Worm (Caenorhabditis elegans): ENCODE measurements around the gene ncap-1.

Gene ncap-1

DNA sequence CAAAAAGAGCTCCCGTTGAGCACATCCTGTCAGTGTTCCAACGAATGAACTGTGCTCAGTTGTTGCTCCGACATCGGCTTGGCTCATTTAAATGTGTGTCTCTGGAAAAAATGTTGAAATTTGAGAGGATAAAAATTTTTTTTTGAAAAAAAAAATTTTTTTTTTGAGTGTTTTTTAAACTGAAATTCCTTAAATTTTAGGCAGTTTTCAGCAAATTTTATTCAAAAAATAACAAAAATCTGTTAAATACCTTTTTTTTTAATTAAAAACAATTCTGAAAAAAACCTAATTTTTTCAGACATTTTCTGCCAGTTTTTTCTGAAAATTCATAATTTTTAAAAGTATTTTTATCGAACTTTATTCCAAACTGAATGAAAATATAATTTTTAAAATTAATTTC is 34.3 kb downstream of the ncap-1 start, which contains the start of gene pigw-1:
Gene pigw-1 (minus strand): TSS at position 101 of the 400 bp plus-strand sequence.
- TF ChIP-seq ztf-1 (GFP tag; conservative IDR thresholded peaks at IDR 0.05), result no peak
- no peak for TF ChIP-seq mdl-1 (tag; optimal IDR thresholded peaks at IDR 0.05)
- TF ChIP-seq aly-2 (tag; optimal IDR thresholded peaks at IDR 0.05), result no peak
- no peak for TF ChIP-seq C34F6.9 (tag; optimal IDR thresholded peaks at IDR 0.05)
- TF ChIP-seq unc-39 (tag; optimal IDR thresholded peaks at IDR 0.05), result no peak
- no peak for TF ChIP-seq ztf-11 (tag; optimal IDR thresholded peaks at IDR 0.05)

DNA sequence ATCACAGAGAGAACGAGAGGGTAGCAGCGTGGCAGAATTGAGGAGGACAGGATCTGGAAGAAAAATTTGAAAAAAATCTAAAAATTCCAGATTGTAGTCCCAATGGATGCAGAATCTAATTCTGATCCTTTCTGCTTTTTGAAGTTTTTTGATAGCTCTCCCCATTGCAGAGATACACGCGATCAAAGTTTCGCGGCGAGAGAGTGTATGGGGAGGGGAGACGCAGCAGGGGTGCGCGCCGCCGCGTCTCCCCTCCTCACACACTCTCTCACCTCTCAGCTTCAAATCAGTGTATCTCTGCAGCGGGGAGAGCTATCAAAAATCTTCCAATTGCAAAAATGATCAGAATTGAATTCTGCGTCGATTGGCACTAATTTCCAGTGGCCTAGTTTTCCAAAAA is 38.0 kb downstream of the ncap-1 start:
- TF ChIP-seq egl-27 (tag; optimal IDR thresholded peaks at IDR 0.05), result no peak
- no peak for TF ChIP-seq ztf-1 (GFP tag; conservative IDR thresholded peaks at IDR 0.05)
- TF ChIP-seq sem-4 (tag; optimal IDR thresholded peaks at IDR 0.05), result no peak

DNA sequence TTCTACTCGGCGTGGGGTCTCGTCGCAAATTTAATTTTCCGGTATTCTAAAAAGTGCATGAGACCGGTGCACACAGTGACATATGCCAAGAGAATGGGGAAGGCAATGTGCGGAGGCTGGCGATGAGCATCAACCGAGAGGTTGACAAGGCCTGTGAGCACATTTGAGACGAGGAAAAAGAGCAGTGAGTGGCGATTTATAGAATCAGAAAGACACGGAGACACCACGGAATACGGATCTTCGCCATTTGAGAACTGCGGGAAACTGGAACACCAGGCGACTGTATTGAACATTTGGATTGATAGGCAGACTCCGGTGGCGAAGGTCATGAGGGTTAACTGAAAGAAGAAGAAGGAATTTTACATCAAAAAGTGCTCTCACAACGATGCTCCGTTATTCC is 40.2 kb downstream of the ncap-1 start:
- TF ChIP-seq peb-1 (tag; optimal IDR thresholded peaks at IDR 0.05) (no peak), nhr-237 (tag; optimal IDR thresholded peaks at IDR 0.05) (no peak), sma-9 (GFP tag; optimal IDR thresholded peaks at IDR 0.05) (no peak), sma-9 (tag; optimal IDR thresholded peaks at IDR 0.05) (no peak), elt-1 (tag; optimal IDR thresholded peaks at IDR 0.05) (no peak), ceh-82 (tag; optimal IDR thresholded peaks at IDR 0.05) (no peak), ztf-4 (tag; optimal IDR thresholded peaks at IDR 0.05) (no peak), elt-3 (tag; optimal IDR thresholded peaks at IDR 0.05) (no peak), ama-1 (optimal IDR thresholded peaks at IDR 0.05) (no peak), ztf-1 (GFP tag; conservative IDR thresholded peaks at IDR 0.05) (no peak)

DNA sequence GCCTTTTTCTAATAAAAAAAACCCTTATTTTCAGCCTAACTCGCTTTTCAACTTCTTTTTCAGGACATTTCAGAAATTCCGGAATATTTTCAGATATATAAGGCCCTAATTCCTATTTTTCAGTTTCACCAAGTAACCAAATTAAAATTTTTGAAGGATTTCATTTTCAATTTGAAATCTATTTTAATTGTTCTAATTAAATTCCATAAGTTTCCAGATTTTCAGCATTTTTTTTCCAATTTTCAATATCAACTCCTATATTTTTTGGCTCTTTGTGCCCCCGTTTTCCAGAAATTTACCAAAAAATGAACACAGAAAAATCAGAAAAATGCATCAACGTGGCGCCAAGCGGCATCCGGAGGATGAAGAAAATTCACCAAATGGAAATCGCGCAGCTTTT is 44.3 kb downstream of the ncap-1 start, which contains the start of gene Y110A2AL.1:
Gene Y110A2AL.1 (plus strand): TSS at position 301 of the 400 bp plus-strand sequence.
- TF ChIP-seq R02D3.7 (tag; optimal IDR thresholded peaks at IDR 0.05), result no peak
- TF ChIP-seq gmeb-1 (tag; optimal IDR thresholded peaks at IDR 0.05), result no peak
- TF ChIP-seq nhr-237 (tag; optimal IDR thresholded peaks at IDR 0.05), result no peak
- TF ChIP-seq mdl-1 (tag; optimal IDR thresholded peaks at IDR 0.05), result no peak
- no peak for TF ChIP-seq nhr-6 (tag; optimal IDR thresholded peaks at IDR 0.05)
- TF ChIP-seq sem-4 (tag; optimal IDR thresholded peaks at IDR 0.05), result no peak
- TF ChIP-seq lsy-2 (tag; optimal IDR thresholded peaks at IDR 0.05), result no peak
- no peak for TF ChIP-seq ceh-16 (tag; optimal IDR thresholded peaks at IDR 0.05)
- no peak for TF ChIP-seq elt-1 (tag; optimal IDR thresholded peaks at IDR 0.05)

DNA sequence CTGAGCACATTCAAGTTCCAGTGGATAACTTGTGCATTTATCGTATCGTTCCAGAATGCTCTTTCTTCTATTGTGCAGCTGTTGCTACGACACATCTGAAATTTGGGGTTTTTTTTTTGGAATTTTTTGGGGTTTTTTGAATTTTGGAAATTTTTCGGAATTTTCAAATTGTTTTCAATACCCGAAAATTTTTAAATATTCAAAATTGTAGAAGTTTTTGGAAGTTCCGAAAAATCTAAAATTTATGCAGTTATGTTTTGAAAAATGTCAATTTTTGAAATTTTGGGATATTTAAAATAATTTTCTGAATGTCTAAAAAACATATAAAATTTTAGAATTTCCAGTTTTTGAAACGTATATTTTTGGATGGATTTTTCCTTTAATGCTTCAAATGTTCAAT is 47.3 kb downstream of the ncap-1 start, which contains the start of gene Y110A2AL.10:
Gene Y110A2AL.10 (minus strand): TSS at position 101 of the 400 bp plus-strand sequence.
- no peak for TF ChIP-seq gmeb-1 (tag; optimal IDR thresholded peaks at IDR 0.05)
- no peak for TF ChIP-seq nhr-237 (tag; optimal IDR thresholded peaks at IDR 0.05)
- no peak for TF ChIP-seq C34F6.9 (tag; optimal IDR thresholded peaks at IDR 0.05)
- no peak for TF ChIP-seq lin-13 (GFP tag; optimal IDR thresholded peaks at IDR 0.05)
- TF ChIP-seq nhr-25 (tag; optimal IDR thresholded peaks at IDR 0.05), result no peak
- no peak for TF ChIP-seq zag-1 (tag; optimal IDR thresholded peaks at IDR 0.05)
- no peak for TF ChIP-seq alr-1 (tag; optimal IDR thresholded peaks at IDR 0.05)
- TF ChIP-seq mbf-1 (tag; optimal IDR thresholded peaks at IDR 0.05), result no peak
- TF ChIP-seq snpc-4 (tag; optimal IDR thresholded peaks at IDR 0.05), result no peak
- TF ChIP-seq nhr-23 (tag; optimal IDR thresholded peaks at IDR 0.05), result no peak
- TF ChIP-seq sem-4 (tag; optimal IDR thresholded peaks at IDR 0.05), result no peak
- TF ChIP-seq lin-11 (tag; optimal IDR thresholded peaks at IDR 0.05), result no peak
- no peak for TF ChIP-seq nhr-129 (tag; optimal IDR thresholded peaks at IDR 0.05)
- TF ChIP-seq lsy-2 (tag; optimal IDR thresholded peaks at IDR 0.05), result no peak
- TF ChIP-seq skn-1 (tag; optimal IDR thresholded peaks at IDR 0.05), result no peak
- no peak for TF ChIP-seq unc-55 (GFP tag; optimal IDR thresholded peaks at IDR 0.05)
- TF ChIP-seq nhr-12 (tag; optimal IDR thresholded peaks at IDR 0.05), result no peak
- no peak for TF ChIP-seq sma-9 (GFP tag; optimal IDR thresholded peaks at IDR 0.05)
- no peak for TF ChIP-seq sma-9 (tag; optimal IDR thresholded peaks at IDR 0.05)
- TF ChIP-seq F13H6.1 (tag; optimal IDR thresholded peaks at IDR 0.05), result no peak
- TF ChIP-seq aly-2 (tag; optimal IDR thresholded peaks at IDR 0.05), result no peak

DNA sequence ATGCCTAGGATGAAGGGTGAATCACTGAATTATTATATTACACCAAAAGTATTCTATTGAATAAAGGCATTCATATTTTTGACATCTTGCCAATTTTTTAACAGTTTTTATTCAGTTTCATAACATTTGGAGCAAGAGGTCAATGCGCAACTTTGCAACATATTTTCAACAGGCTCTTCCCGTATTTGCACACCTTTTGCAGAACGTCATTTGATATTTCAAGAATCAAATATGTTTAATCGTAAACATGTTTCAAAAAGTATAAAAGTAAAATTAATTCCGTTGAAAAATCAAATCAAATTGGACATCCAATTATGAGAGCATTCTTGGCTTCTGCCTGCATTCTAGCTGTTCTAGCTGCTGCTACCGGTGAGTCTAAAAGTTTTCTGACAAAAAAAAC is 51.4 kb downstream of the ncap-1 start, which contains the start of gene Y110A2AL.2:
Gene Y110A2AL.2 (plus strand): TSS at position 301 of the 400 bp plus-strand sequence.
- TF ChIP-seq gmeb-1 (tag; optimal IDR thresholded peaks at IDR 0.05) (no peak), aly-2 (tag; optimal IDR thresholded peaks at IDR 0.05) (no peak), fos-1 (tag; optimal IDR thresholded peaks at IDR 0.05) (no peak), ceh-82 (tag; optimal IDR thresholded peaks at IDR 0.05) (no peak), nhr-237 (tag; optimal IDR thresholded peaks at IDR 0.05) (no peak), ztf-4 (tag; optimal IDR thresholded peaks at IDR 0.05) (no peak), mab-5 (tag; optimal IDR thresholded peaks at IDR 0.05) (no peak), Y55F3AM.14 (GFP tag; optimal IDR thresholded peaks at IDR 0.05) (no peak), blmp-1 (tag; optimal IDR thresholded peaks at IDR 0.05; ENCODE audit: insufficient read depth) (no peak), elt-3 (tag; optimal IDR thresholded peaks at IDR 0.05) (no peak), dmd-4 (tag; optimal IDR thresholded peaks at IDR 0.05) (no peak), nhr-25 (tag; optimal IDR thresholded peaks at IDR 0.05) (no peak), F13H6.1 (tag; optimal IDR thresholded peaks at IDR 0.05) (no peak), lin-39 (tag; optimal IDR thresholded peaks at IDR 0.05) (no peak)
